Worm (Caenorhabditis elegans) whole organism, L3 larva: Measurements from ENCODE around the gene zyg-8.

Experiments
- aly-2 ChIP-seq: fragments of 150-350 bp; optimal IDR thresholded peaks from 2 replicates; lab custom pipeline; 2014; ENCODE audit warnings: missing biosample characterization, missing genetic modification characterization
- hmg-11 ChIP-seq: sonication (generic microtip); optimal IDR thresholded peaks from 2 replicates; lab custom pipeline; 2016; ENCODE audit warnings: missing genetic modification characterization, missing compliant biosample characterization
- nhr-76 ChIP-seq: fragments of 150-350 bp; sonication (generic microtip); optimal IDR thresholded peaks from 5 replicates; lab custom pipeline; 2014; ENCODE audit warnings: missing biosample characterization, missing genetic modification characterization
- skn-1 ChIP-seq: fragments of 150-350 bp; optimal IDR thresholded peaks from 2 replicates; lab custom pipeline; 2014; ENCODE audit warnings: missing biosample characterization, missing genetic modification characterization

DNA sequence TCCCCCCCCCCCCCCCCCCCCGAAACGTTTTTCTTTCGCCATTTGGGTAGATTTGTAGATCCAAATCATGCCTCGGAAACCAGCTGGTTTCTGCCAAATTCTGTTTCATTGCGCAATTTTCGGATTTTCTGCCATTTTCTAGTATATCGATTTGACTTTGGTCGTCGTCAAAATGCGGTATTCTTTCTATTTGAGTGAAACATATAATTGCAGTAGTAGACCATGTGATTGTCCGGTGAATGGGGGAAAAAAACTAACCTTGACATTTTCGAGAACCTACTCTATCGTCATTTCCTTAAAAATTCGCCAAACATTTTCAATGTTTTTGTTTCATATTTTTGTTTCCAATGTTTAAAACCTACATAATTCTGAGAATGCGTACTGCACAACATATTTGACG is 45.9 kb upstream of the zyg-8 start:
- TF ChIP-seq aly-2 (tag; lab: Kevin White, UChicago), result no peak
- TF ChIP-seq skn-1 (tag; lab: Kevin White, UChicago), result no peak
- TF ChIP-seq hmg-11 (tag; lab: Kevin White, UChicago), result no peak
- TF ChIP-seq nhr-76, result no peak
